Fruit fly (Drosophila melanogaster): ENCODE results near the gene CG14879.

Gene CG14879

DNA sequence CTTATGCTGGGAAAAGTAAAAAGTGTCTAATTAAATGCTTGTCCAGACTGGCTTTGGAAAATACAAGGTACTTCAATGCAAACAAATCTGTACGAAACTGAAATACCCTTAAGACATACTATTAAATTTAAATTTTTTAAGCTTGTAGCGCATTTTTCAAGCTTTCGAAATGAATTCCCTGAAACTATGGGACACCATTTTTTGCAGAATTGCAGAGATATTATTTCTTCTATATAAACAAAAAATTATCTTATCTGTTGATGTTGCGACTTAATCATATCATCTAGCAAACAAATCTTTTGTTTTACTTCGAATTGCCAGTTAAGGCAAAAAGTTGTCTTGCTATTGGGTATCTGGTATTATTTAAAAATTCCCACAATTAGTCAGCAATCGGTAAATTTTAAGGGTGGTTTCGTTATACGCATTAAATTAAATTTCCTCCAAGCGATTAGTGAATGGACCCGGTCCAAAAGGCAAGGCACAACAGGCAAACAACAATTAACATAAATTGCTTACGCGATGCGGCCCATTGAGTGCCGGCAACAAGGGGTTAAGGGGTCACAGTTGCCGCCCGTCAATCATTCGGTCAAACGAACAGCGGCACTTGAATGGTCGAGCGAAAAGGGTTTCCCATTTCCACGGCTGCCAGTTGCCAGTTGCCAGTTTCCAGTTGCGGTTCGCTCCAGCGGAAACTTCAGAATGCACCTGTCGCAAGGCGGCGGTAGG lies 12.5 kb downstream of the CG14879 start (continued):
- no peak for TF ChIP-seq CG10565 (GFP tag; optimal IDR thresholded peaks at IDR 0.05)
- 0 out of 2 replicates have a peak, but pooled peaks have one; percentile 12 for TF ChIP-seq wdn (GFP tag; IDR thresholded peaks at IDR 0.05)
- TF ChIP-seq grn (GFP tag; optimal IDR thresholded peaks at IDR 0.05) = peak; percentile 85
- no peak for TF ChIP-seq CG13894 (tag; optimal IDR thresholded peaks at IDR 0.05)
- no peak for TF ChIP-seq BtbVII (GFP tag; optimal IDR thresholded peaks at IDR 0.05)
- no peak for TF ChIP-seq CG4328 (GFP tag; optimal IDR thresholded peaks at IDR 0.05)
- no peak for TF ChIP-seq gce (GFP tag; IDR thresholded peaks at IDR 0.05)
- TF ChIP-seq esg (GFP tag; conservative IDR thresholded peaks at IDR 0.05) = no peak
- TF ChIP-seq Ptx1 (GFP tag; IDR thresholded peaks at IDR 0.05) = no peak
- no peak for TF ChIP-seq knrl (GFP tag; IDR thresholded peaks at IDR 0.05; ENCODE audit: partially characterized antibody)
- no peak for TF ChIP-seq gt (GFP tag; IDR thresholded peaks at IDR 0.05)
- no peak for TF ChIP-seq Drgx (GFP tag; IDR thresholded peaks at IDR 0.05)
- no peak for TF ChIP-seq ci (GFP tag; IDR thresholded peaks at IDR 0.05)
- TF ChIP-seq phol (tag; optimal IDR thresholded peaks at IDR 0.05) = peak; percentile 29
- no peak for TF ChIP-seq Bdp1 (GFP tag; optimal IDR thresholded peaks at IDR 0.05)
- TF ChIP-seq gsb-n (tag; optimal IDR thresholded peaks at IDR 0.05) = no peak
- TF ChIP-seq CG3726 (GFP tag; IDR thresholded peaks at IDR 0.05) = no peak
- no peak for TF ChIP-seq fd3F (GFP tag; optimal IDR thresholded peaks at IDR 0.05)
- TF ChIP-seq dmrt11E (tag; optimal IDR thresholded peaks at IDR 0.05) = peak; percentile 13
- no peak for TF ChIP-seq prd (optimal IDR thresholded peaks at IDR 0.05)
- TF ChIP-seq prd (GFP tag; IDR thresholded peaks at IDR 0.05) = no peak
- no peak for TF ChIP-seq Hmx (GFP tag; optimal IDR thresholded peaks at IDR 0.05)
- TF ChIP-seq ato (GFP tag; IDR thresholded peaks at IDR 0.05; ENCODE audit: partially characterized antibody) = no peak
- TF ChIP-seq CG12391 (tag; optimal IDR thresholded peaks at IDR 0.05) = peak; percentile 38
- peak; percentile 98 for TF ChIP-seq Kr (GFP tag; optimal IDR thresholded peaks at IDR 0.05)
- TF ChIP-seq CG7556 (GFP tag; optimal IDR thresholded peaks at IDR 0.05) = peak; percentile 25
- TF ChIP-seq NfI (GFP tag; optimal IDR thresholded peaks at IDR 0.05) = no peak
- TF ChIP-seq inv (GFP tag; IDR thresholded peaks at IDR 0.05; ENCODE audit: partially characterized antibody) = no peak

DNA sequence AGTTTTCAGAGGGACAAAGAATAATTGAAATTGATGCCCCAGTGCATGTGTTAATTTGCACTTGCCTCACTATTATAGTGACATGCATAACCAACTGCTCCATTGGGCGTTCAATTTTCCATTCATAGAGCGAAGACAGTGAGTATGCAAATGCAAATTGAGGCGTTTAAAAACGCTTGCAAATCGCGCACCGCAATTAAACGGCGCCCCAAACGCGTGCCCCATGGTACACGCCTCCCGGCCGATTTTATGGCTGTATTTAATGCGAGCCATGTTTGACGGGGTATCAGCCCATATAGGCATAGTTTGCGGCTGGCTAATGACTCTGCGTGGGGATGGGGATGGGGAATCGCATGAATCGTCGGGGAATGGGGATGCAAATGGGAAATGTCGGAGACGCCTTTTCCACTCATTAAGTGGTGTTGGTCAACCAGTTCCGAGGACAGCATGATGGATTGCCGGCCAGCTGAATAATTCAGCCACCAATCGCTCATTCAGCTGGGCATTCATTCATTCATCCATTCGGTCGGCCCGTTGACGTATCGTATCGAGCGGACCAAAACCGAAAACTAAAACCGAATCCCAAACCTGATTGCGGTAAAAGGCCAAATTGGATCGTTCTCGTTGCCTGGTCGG lies 13.5 kb downstream of the CG14879 start:
- TF ChIP-seq CG2129 (GFP tag; IDR thresholded peaks at IDR 0.05; ENCODE audit: partially characterized antibody) (no peak), CG32532 (GFP tag; IDR thresholded peaks at IDR 0.05) (no peak), Neu2 (GFP tag; optimal IDR thresholded peaks at IDR 0.05; ENCODE audit: borderline replicate concordance) (no peak), Xbp1 (GFP tag; optimal IDR thresholded peaks at IDR 0.05) (no peak), CG8281 (tag; optimal IDR thresholded peaks at IDR 0.05) (peak; percentile 74), Dref (GFP tag; IDR thresholded peaks at IDR 0.05) (0 out of 2 replicates have a peak, but pooled peaks have one; percentile 22), CG12236 (GFP tag; optimal IDR thresholded peaks at IDR 0.05) (no peak), gce (GFP tag; IDR thresholded peaks at IDR 0.05) (no peak), Bdp1 (GFP tag; optimal IDR thresholded peaks at IDR 0.05) (no peak), CG6689 (GFP tag; IDR thresholded peaks at IDR 0.05) (no peak), lab (GFP tag; optimal IDR thresholded peaks at IDR 0.05) (peak; percentile 82), chinmo (GFP tag; IDR thresholded peaks at IDR 0.05; ENCODE audit: partially characterized antibody) (0 out of 4 replicates have a peak, but pooled peaks have one; percentile 20), Deaf1 (tag; optimal IDR thresholded peaks at IDR 0.05) (peak; percentile 38), sd (tag; optimal IDR thresholded peaks at IDR 0.05) (no peak), CG4404 (GFP tag; IDR thresholded peaks at IDR 0.05) (0 out of 2 replicates have a peak, but pooled peaks have one; percentile 7), CG7556 (GFP tag; optimal IDR thresholded peaks at IDR 0.05) (no peak), CG11456 (GFP tag; IDR thresholded peaks at IDR 0.05) (no peak), tx (GFP tag; optimal IDR thresholded peaks at IDR 0.05) (no peak), vvl (GFP tag; IDR thresholded peaks at IDR 0.05) (0 out of 2 replicates have a peak, but pooled peaks have one; percentile 23), ab (GFP tag; optimal IDR thresholded peaks at IDR 0.05) (no peak), CG8359 (GFP tag; optimal IDR thresholded peaks at IDR 0.05; ENCODE audit: borderline replicate concordance) (peak; percentile 96), CG1603 (tag; optimal IDR thresholded peaks at IDR 0.05) (no peak), Nf-YC (tag; optimal IDR thresholded peaks at IDR 0.05) (no peak), chn (GFP tag; optimal IDR thresholded peaks at IDR 0.05) (no peak)
